Worm (Caenorhabditis elegans) whole organism, L2 larva: ENCODE results near the gene srx-108.

Experiments used
- C34F6.9 ChIP-seq: fragments of 150-350 bp; optimal IDR thresholded peaks from 2 replicates; lab custom pipeline; 2014; ENCODE audit warnings: missing biosample characterization, missing genetic modification characterization
- R02D3.7 ChIP-seq: fragments of 150-350 bp; optimal IDR thresholded peaks from 2 replicates; lab custom pipeline; 2014; ENCODE audit warnings: missing biosample characterization, missing genetic modification characterization
- ZK546.5 ChIP-seq: sonication (generic microtip); optimal IDR thresholded peaks from 2 replicates; lab custom pipeline; 2017; ENCODE audit warnings: missing biosample characterization, missing genetic modification characterization
- alr-1 ChIP-seq: fragments of 150-350 bp; optimal IDR thresholded peaks from 2 replicates; lab custom pipeline; 2014; ENCODE audit warnings: missing biosample characterization, missing genetic modification characterization
- aly-2 ChIP-seq: fragments of 150-350 bp; optimal IDR thresholded peaks from 2 replicates; lab custom pipeline; 2014; ENCODE audit warnings: missing biosample characterization, missing genetic modification characterization
- ama-1 ChIP-seq: fragments of 150-350 bp; optimal IDR thresholded peaks from 2 replicates; lab custom pipeline; 2018; ENCODE audit warnings: inconsistent platforms
- fos-1 ChIP-seq: fragments of 150-350 bp; optimal IDR thresholded peaks from 2 replicates; lab custom pipeline; 2014; ENCODE audit warnings: missing biosample characterization, missing genetic modification characterization
- lin-13 ChIP-seq: fragments of 150-350 bp; optimal IDR thresholded peaks from 2 replicates; lab custom pipeline; 2014; ENCODE audit warnings: missing biosample characterization, missing genetic modification reagents, missing genetic modification characterization
- nhr-11 ChIP-seq: fragments of 150-350 bp; optimal IDR thresholded peaks from 2 replicates; lab custom pipeline; 2014; ENCODE audit warnings: missing biosample characterization, missing genetic modification characterization
- peb-1 ChIP-seq: fragments of 150-350 bp; optimal IDR thresholded peaks from 2 replicates; lab custom pipeline; 2014; ENCODE audit warnings: missing biosample characterization, missing genetic modification characterization
- skn-1 ChIP-seq: sonication (generic microtip); optimal IDR thresholded peaks from 2 replicates; lab custom pipeline; 2017; ENCODE audit warnings: missing biosample characterization, missing genetic modification characterization
- ztf-11 ChIP-seq: sonication (generic microtip); optimal IDR thresholded peaks from 2 replicates; lab custom pipeline; 2017; ENCODE audit warnings: missing biosample characterization, missing genetic modification characterization

- no peak for TF ChIP-seq C34F6.9
- TF ChIP-seq ztf-11 (tag; lab: Kevin White, UChicago) = no peak
- no peak for TF ChIP-seq nhr-11
- no peak for TF ChIP-seq ama-1 (lab: Kevin White, UChicago)
- TF ChIP-seq peb-1 (tag; lab: Kevin White, UChicago) = no peak
- no peak for TF ChIP-seq skn-1 (tag; lab: Kevin White, UChicago)
- no peak for TF ChIP-seq R02D3.7
- TF ChIP-seq fos-1 (tag; lab: Kevin White, UChicago) = no peak
- no peak for TF ChIP-seq alr-1 (tag; lab: Kevin White, UChicago)
- TF ChIP-seq ZK546.5 = no peak
- TF ChIP-seq aly-2 = no peak
- TF ChIP-seq lin-13 = no peak
Observed at ce11 chrII:3701305-3701704, 4.1 kb upstream of the srx-108 start, which contains the start of gene srx-105.
